Fruit fly (Drosophila melanogaster) whole organism, embryonic: ENCODE measurements around the gene esc.

Experiments
- CG14050 ChIP-seq: fragments of 200-800 bp; sonication (Bioruptor generic); IDR thresholded peaks from 3 replicates; pipeline ENCODE4 v1.3.6; 2022; ENCODE audit warnings: missing biosample characterization, missing genetic modification characterization
- Hr39 ChIP-seq: fragments of >200 bp; optimal IDR thresholded peaks from 2 replicates; lab custom pipeline; 2017

DNA sequence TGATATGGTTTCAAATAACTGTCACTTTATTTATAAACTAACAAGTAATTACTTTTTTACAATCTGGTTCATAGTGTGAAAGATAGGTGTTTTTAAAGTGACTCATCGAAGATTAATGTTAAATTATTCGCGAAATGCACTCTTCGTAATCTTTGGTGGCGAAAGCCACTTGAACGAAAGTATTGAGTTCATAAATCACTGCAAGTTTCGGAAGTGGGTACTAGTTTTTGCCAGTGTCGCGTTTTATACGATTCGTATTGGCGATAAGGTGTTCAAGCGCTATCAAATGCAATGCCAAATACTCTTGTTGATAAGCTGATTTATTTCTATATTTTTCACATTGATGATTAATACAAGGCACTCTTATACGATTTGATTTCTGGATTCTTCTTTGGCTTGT is 12.3 kb upstream of the esc start:
- TF ChIP-seq CG14050 (GFP tag; lab: Robert Waterston, UW): no peak
- TF ChIP-seq Hr39 (lab: Kevin White, UChicago): no peak
